Fruit fly (Drosophila melanogaster) whole organism, embryonic: Measurements from ENCODE around the gene CG32187.

ENCODE experiments used
- Aef1 ChIP-seq: fragments of 200-800 bp; sonication (Bioruptor generic); IDR thresholded peaks from 3 replicates; pipeline ENCODE4 v1.3.6; 2022; ENCODE audit warnings: missing biosample characterization, missing genetic modification characterization
- Atf-2 ChIP-seq: fragments of 200-800 bp; sonication (Bioruptor generic); optimal IDR thresholded peaks from 2 replicates; lab custom pipeline; 2016; ENCODE audit warnings: missing biosample characterization, missing genetic modification characterization
- Atf3 ChIP-seq: fragments of 200-800 bp; sonication (Bioruptor generic); optimal IDR thresholded peaks from 3 replicates; lab custom pipeline; 2016; ENCODE audit warnings: missing biosample characterization, missing genetic modification characterization
- CG12299 ChIP-seq: fragments of 200-800 bp; sonication (Bioruptor generic); optimal IDR thresholded peaks from 2 replicates; lab custom pipeline; 2018; ENCODE audit warnings: missing biosample characterization, mild to moderate bottlenecking, missing genetic modification characterization
- CG12744 ChIP-seq: fragments of 200-800 bp; sonication (Bioruptor generic); optimal IDR thresholded peaks from 2 replicates; lab custom pipeline; 2016; ENCODE audit warnings: missing biosample characterization, missing genetic modification characterization
- CG12942 ChIP-seq: fragments of 200-800 bp; sonication (Bioruptor generic); optimal IDR thresholded peaks from 3 replicates; lab custom pipeline; 2016; ENCODE audit warnings: missing biosample characterization, missing genetic modification characterization
- CG14667 ChIP-seq: fragments of 200-800 bp; sonication (Bioruptor generic); IDR thresholded peaks from 2 replicates; pipeline ENCODE4 v1.3.6; 2022; ENCODE audit warnings: missing biosample characterization, missing genetic modification characterization
- CG14965 ChIP-seq: fragments of 200-800 bp; sonication (Bioruptor generic); optimal IDR thresholded peaks from 2 replicates; lab custom pipeline; 2016; ENCODE audit warnings: missing biosample characterization, missing genetic modification characterization, borderline replicate concordance
- CG15514 ChIP-seq: fragments of 200-800 bp; sonication (Bioruptor generic); optimal IDR thresholded peaks from 3 replicates; lab custom pipeline; 2017; ENCODE audit warnings: missing biosample characterization, missing genetic modification characterization, mild to moderate bottlenecking, moderate library complexity, missing genetic modification reagents
- CG3065 ChIP-seq: fragments of 200-800 bp; sonication (Bioruptor generic); optimal IDR thresholded peaks from 2 replicates; lab custom pipeline; 2016; ENCODE audit warnings: missing biosample characterization, missing genetic modification characterization
- CG31365 ChIP-seq: fragments of 200-800 bp; sonication (Bioruptor generic); optimal IDR thresholded peaks from 2 replicates; lab custom pipeline; 2018; ENCODE audit warnings: missing biosample characterization, mild to moderate bottlenecking, missing genetic modification characterization
- CG31388 ChIP-seq: fragments of 200-800 bp; sonication (Bioruptor generic); optimal IDR thresholded peaks from 2 replicates; lab custom pipeline; 2016; ENCODE audit warnings: missing biosample characterization, missing genetic modification characterization
- CG32767 ChIP-seq: fragments of 200-800 bp; sonication (Bioruptor generic); IDR thresholded peaks from 2 replicates; pipeline ENCODE4 v1.3.6; 2022; ENCODE audit warnings: missing biosample characterization, missing genetic modification characterization
- CG3281 ChIP-seq: fragments of 200-800 bp; sonication (Bioruptor generic); optimal IDR thresholded peaks from 3 replicates; lab custom pipeline; 2017; ENCODE audit warnings: missing biosample characterization, mild to moderate bottlenecking, missing genetic modification characterization
- CG34376 ChIP-seq: fragments of 200-800 bp; sonication (Bioruptor generic); optimal IDR thresholded peaks from 2 replicates; lab custom pipeline; 2018; ENCODE audit warnings: missing biosample characterization, mild to moderate bottlenecking, missing genetic modification characterization
- CG34422 ChIP-seq: fragments of 200-800 bp; sonication (Bioruptor generic); IDR thresholded peaks from 3 replicates; pipeline ENCODE4 v1.3.6; 2022; ENCODE audit warnings: missing biosample characterization, missing genetic modification characterization
- CG5245 ChIP-seq: fragments of 200-800 bp; sonication (Bioruptor generic); optimal IDR thresholded peaks from 3 replicates; lab custom pipeline; 2016; ENCODE audit warnings: missing biosample characterization, missing genetic modification characterization
- CG7745 ChIP-seq: fragments of 200-800 bp; sonication (Bioruptor generic); optimal IDR thresholded peaks from 2 replicates; lab custom pipeline; 2018; ENCODE audit warnings: missing biosample characterization, mild to moderate bottlenecking, missing genetic modification characterization, moderate library complexity
- CG7987 ChIP-seq: fragments of 200-800 bp; sonication (Bioruptor generic); optimal IDR thresholded peaks from 2 replicates; lab custom pipeline; 2018; ENCODE audit warnings: missing biosample characterization, mild to moderate bottlenecking, missing genetic modification characterization, moderate library complexity
- CG8944 ChIP-seq: fragments of 200-800 bp; sonication (Bioruptor generic); optimal IDR thresholded peaks from 3 replicates; lab custom pipeline; 2016; ENCODE audit warnings: missing biosample characterization, missing genetic modification characterization
- CG9727 ChIP-seq: fragments of 200-800 bp; sonication (Bioruptor generic); optimal IDR thresholded peaks from 3 replicates; lab custom pipeline; 2017; ENCODE audit warnings: missing biosample characterization, mild to moderate bottlenecking, missing genetic modification characterization
- D19B ChIP-seq: fragments of 200-800 bp; sonication (Bioruptor generic); optimal IDR thresholded peaks from 2 replicates; lab custom pipeline; 2017; ENCODE audit warnings: missing biosample characterization, mild to moderate bottlenecking, missing genetic modification characterization
- Elba2 ChIP-seq: fragments of 200-800 bp; sonication (Bioruptor generic); optimal IDR thresholded peaks from 3 replicates; lab custom pipeline; 2016; ENCODE audit warnings: missing biosample characterization, missing genetic modification characterization
- HLH4C ChIP-seq: fragments of 200-800 bp; sonication (Bioruptor generic); IDR thresholded peaks from 3 replicates; pipeline ENCODE4 v1.3.6; 2022; ENCODE audit warnings: missing biosample characterization, missing genetic modification characterization; ENCODE audit not compliant: partially characterized antibody
- Hmr ChIP-seq: fragments of 200-800 bp; sonication (Bioruptor generic); optimal IDR thresholded peaks from 3 replicates; lab custom pipeline; 2017; ENCODE audit warnings: mild to moderate bottlenecking, missing biosample characterization, missing genetic modification reagents, missing genetic modification characterization
- Max ChIP-seq: fragments of 200-800 bp; sonication (Bioruptor generic); optimal IDR thresholded peaks from 2 replicates; lab custom pipeline; 2016; ENCODE audit warnings: missing biosample characterization, mild to moderate bottlenecking, missing genetic modification characterization
- NC2α ChIP-seq: fragments of 200-800 bp; sonication (Bioruptor generic); optimal IDR thresholded peaks from 2 replicates; lab custom pipeline; 2016; ENCODE audit warnings: missing biosample characterization, missing genetic modification characterization
- Nf-YB ChIP-seq: fragments of 200-800 bp; sonication (Bioruptor generic); optimal IDR thresholded peaks from 3 replicates; lab custom pipeline; 2019; ENCODE audit warnings: missing biosample characterization, mild to moderate bottlenecking, missing genetic modification characterization, moderate library complexity
- Ssrp ChIP-seq: fragments of 200-800 bp; sonication (Bioruptor generic); optimal IDR thresholded peaks from 2 replicates; lab custom pipeline; 2018; ENCODE audit warnings: missing biosample characterization, mild to moderate bottlenecking, missing genetic modification characterization, moderate library complexity
- ac ChIP-seq: fragments of 200-800 bp; sonication (Bioruptor generic); optimal IDR thresholded peaks from 3 replicates; lab custom pipeline; 2017; ENCODE audit warnings: missing biosample characterization, mild to moderate bottlenecking, missing genetic modification characterization
- ap ChIP-seq: fragments of 200-800 bp; sonication (Bioruptor generic); IDR thresholded peaks from 2 replicates; pipeline ENCODE4 v1.3.6; 2022; ENCODE audit warnings: missing biosample characterization, missing genetic modification characterization
- chif ChIP-seq, 2 experiments: fragments of 200-800 bp; sonication (Bioruptor generic); optimal IDR thresholded peaks; 3 replicates each; lab custom pipeline; 2016; ENCODE audit warnings: missing biosample characterization in 2 of 2, missing genetic modification characterization in 2 of 2
- dmrt11E ChIP-seq: fragments of 200-800 bp; sonication (Bioruptor generic); optimal IDR thresholded peaks from 3 replicates; lab custom pipeline; 2018; ENCODE audit warnings: missing biosample characterization, mild to moderate bottlenecking, missing genetic modification characterization, moderate library complexity
- dysf ChIP-seq: fragments of 200-800 bp; sonication (Bioruptor generic); IDR thresholded peaks from 3 replicates; pipeline ENCODE4 v1.3.6; 2022; ENCODE audit warnings: missing biosample characterization, missing genetic modification characterization
- emc ChIP-seq: fragments of 200-800 bp; sonication (Bioruptor generic); optimal IDR thresholded peaks from 2 replicates; lab custom pipeline; 2016; ENCODE audit warnings: missing biosample characterization, missing genetic modification characterization
- eyg ChIP-seq: fragments of 200-800 bp; sonication (Bioruptor generic); optimal IDR thresholded peaks from 3 replicates; lab custom pipeline; 2016; ENCODE audit warnings: missing biosample characterization, missing genetic modification characterization
- hb ChIP-seq: fragments of 200-800 bp; sonication (Bioruptor generic); IDR thresholded peaks from 3 replicates; pipeline ENCODE4 v1.3.6; 2022; ENCODE audit warnings: missing biosample characterization, missing genetic modification characterization; ENCODE audit not compliant: partially characterized antibody
- luna ChIP-seq: fragments of 200-800 bp; sonication (Bioruptor generic); optimal IDR thresholded peaks from 2 replicates; lab custom pipeline; 2016; ENCODE audit warnings: missing biosample characterization, missing genetic modification characterization
- mld ChIP-seq: fragments of 200-800 bp; sonication (Bioruptor generic); IDR thresholded peaks from 3 replicates; pipeline ENCODE4 v1.3.6; 2022; ENCODE audit warnings: missing biosample characterization, missing genetic modification characterization; ENCODE audit not compliant: partially characterized antibody
- odd ChIP-seq: fragments of 200-800 bp; sonication (Bioruptor generic); optimal IDR thresholded peaks from 2 replicates; lab custom pipeline; 2017; ENCODE audit warnings: missing biosample characterization, mild to moderate bottlenecking, missing genetic modification characterization
- org-1 ChIP-seq: fragments of 200-800 bp; sonication (Bioruptor generic); optimal IDR thresholded peaks from 2 replicates; lab custom pipeline; 2017; ENCODE audit warnings: missing biosample characterization, missing genetic modification characterization
- pros ChIP-seq: fragments of 200-800 bp; sonication (Bioruptor generic); optimal IDR thresholded peaks from 3 replicates; lab custom pipeline; 2019; ENCODE audit warnings: missing biosample characterization, mild to moderate bottlenecking, missing genetic modification characterization, moderate library complexity
- schlank ChIP-seq: fragments of 200-800 bp; sonication (Bioruptor generic); optimal IDR thresholded peaks from 2 replicates; lab custom pipeline; 2018; ENCODE audit warnings: missing biosample characterization, mild to moderate bottlenecking, missing genetic modification characterization
- sens ChIP-seq: fragments of 200-800 bp; sonication (Bioruptor generic); peaks from one replicate; lab custom pipeline; 2016; ENCODE audit warnings: missing biosample characterization, missing genetic modification characterization
- sr ChIP-seq: fragments of 200-800 bp; sonication (Bioruptor generic); IDR thresholded peaks from 3 replicates; pipeline ENCODE4 v1.3.6; 2022; ENCODE audit warnings: missing biosample characterization, missing genetic modification characterization
- toy ChIP-seq: fragments of 200-800 bp; sonication (Bioruptor generic); IDR thresholded peaks from 2 replicates; pipeline ENCODE4 v1.3.6; 2022; ENCODE audit warnings: missing biosample characterization, missing genetic modification characterization
- trem ChIP-seq: fragments of 200-800 bp; optimal IDR thresholded peaks from 3 replicates; lab custom pipeline; 2019; ENCODE audit warnings: missing biosample characterization, mild to moderate bottlenecking, missing genetic modification characterization, moderate library complexity
- wek ChIP-seq: fragments of 200-800 bp; sonication (Bioruptor generic); optimal IDR thresholded peaks from 3 replicates; lab custom pipeline; 2018; ENCODE audit warnings: missing biosample characterization, mild to moderate bottlenecking, missing genetic modification characterization, moderate library complexity

The CG32187 gene

DNA sequence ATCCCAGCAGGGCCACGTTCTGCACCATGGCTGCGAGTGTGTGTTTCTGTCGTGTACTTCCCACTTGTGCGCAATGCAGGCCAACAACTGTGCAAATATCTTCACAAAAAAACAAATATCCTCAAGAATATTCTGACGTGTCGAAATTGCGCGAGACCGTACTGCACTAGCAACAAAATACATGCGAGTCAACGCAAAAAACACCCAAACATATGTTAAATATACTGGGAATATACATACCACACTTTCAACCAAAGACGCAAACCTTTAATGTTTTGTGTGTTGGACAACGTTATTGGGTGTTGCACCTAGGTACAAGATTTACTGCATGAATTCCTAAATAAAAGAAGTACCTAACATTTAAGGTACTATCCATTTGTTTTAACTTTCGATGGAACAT lies 4.1 kb downstream of the CG32187 start, which contains the start of gene NUCB1 (continued):
- TF ChIP-seq CG8944 (GFP tag; lab: Kevin White, UChicago) (peak; percentile 33), odd (GFP tag; lab: Kevin White, UChicago) (no peak), hb (no peak), CG14965 (GFP tag; lab: Kevin White, UChicago) (no peak), org-1 (GFP tag; lab: Kevin White, UChicago) (no peak), Aef1 (GFP tag; lab: Robert Waterston, UW) (no peak), ap (GFP tag; lab: Robert Waterston, UW) (no peak), Nf-YB (GFP tag; lab: Kevin White, UChicago) (no peak), CG31365 (tag; lab: Kevin White, UChicago) (no peak), NC2α (GFP tag; lab: Kevin White, UChicago) (peak; percentile 30), pros (GFP tag; lab: Kevin White, UChicago) (no peak), toy (GFP tag; lab: Robert Waterston, UW) (no peak), eyg (GFP tag; lab: Kevin White, UChicago) (no peak), Ssrp (no peak), CG14667 (GFP tag; lab: Robert Waterston, UW) (no peak), schlank (tag; lab: Kevin White, UChicago) (no peak), ac (GFP tag; lab: Kevin White, UChicago) (no peak), CG3281 (peak; percentile 39), CG12942 (no peak), D19B (GFP tag; lab: Kevin White, UChicago) (no peak), CG31388 (GFP tag; lab: Kevin White, UChicago) (no peak), trem (tag; lab: Kevin White, UChicago) (peak; percentile 82), CG5245 (GFP tag; lab: Kevin White, UChicago) (no peak), wek (GFP tag; lab: Kevin White, UChicago) (no peak), emc (GFP tag; lab: Kevin White, UChicago) (no peak), sens (peak; percentile 79), CG15514 (GFP tag; lab: Kevin White, UChicago) (peak; percentile 83), Atf-2 (GFP tag; lab: Kevin White, UChicago) (peak; percentile 12), CG9727 (GFP tag; lab: Kevin White, UChicago) (peak; percentile 2), Atf3 (GFP tag; lab: Kevin White, UChicago) (no peak), CG32767 (GFP tag; lab: Robert Waterston, UW) (no peak), Elba2 (GFP tag; lab: Kevin White, UChicago) (no peak), luna (peak; percentile 26), CG34376 (GFP tag; lab: Kevin White, UChicago) (no peak), CG12744 (GFP tag; lab: Kevin White, UChicago) (peak; percentile 47), mld (GFP tag; lab: Robert Waterston, UW) (no peak), dysf (GFP tag; lab: Robert Waterston, UW) (0 out of 3 replicates have a peak, but pooled peaks have one; percentile 33), HLH4C (GFP tag; lab: Robert Waterston, UW) (no peak), sr (GFP tag; lab: Robert Waterston, UW) (no peak), Hmr (peak; percentile 72), Max (GFP tag; lab: Kevin White, UChicago) (peak; percentile 53), CG7987 (GFP tag; lab: Kevin White, UChicago) (peak; percentile 16), CG12299 (tag; lab: Kevin White, UChicago) (no peak), chif (GFP tag; optimal IDR thresholded peaks at IDR 0.05; lab: Kevin White, UChicago) (no peak), dmrt11E (tag; lab: Kevin White, UChicago) (peak; percentile 12), CG7745 (tag; lab: Kevin White, UChicago) (no peak), CG3065 (GFP tag; lab: Kevin White, UChicago) (peak; percentile 18), CG34422 (GFP tag; lab: Robert Waterston, UW) (no peak)
